Fruit fly (Drosophila melanogaster): ENCODE results near the gene pinta.

pinta gene

DNA sequence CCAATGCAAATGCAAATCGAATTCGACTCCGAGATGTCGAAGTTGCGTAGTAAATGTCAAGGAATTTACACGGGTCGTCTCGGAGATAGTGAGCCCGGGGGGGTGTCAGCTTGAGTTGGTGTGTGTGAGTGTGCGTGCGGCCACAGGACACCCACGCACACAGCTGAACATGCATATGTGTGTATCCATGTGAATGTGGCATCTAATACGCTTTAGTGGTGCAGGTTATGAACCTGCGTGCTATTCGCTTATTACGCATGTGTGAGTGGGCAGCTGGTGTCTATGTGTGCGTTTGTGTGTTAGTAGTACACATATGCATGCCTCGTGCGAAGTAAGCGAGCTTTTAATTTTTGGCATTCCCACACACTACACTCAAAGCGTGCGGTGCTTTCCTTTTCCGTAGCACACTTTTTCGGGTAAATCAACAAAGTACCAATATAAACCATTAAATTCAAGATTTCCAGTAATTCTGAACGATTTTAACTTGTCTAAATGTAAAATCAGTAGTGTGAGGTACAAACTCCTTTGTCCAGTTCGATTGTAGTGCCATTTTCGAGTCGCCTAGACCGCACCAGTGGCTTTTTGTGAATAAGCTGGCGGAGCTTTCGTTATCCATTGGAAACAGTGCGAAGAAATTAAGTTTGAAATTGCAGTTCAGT is 44.2 kb upstream of the pinta start (continued):
- TF ChIP-seq tio (GFP tag; optimal IDR thresholded peaks at IDR 0.05) = no peak
- no peak for TF ChIP-seq insv (GFP tag; optimal IDR thresholded peaks at IDR 0.05)
- TF ChIP-seq CG4617 (GFP tag; optimal IDR thresholded peaks at IDR 0.05; ENCODE audit: borderline replicate concordance) = peak; percentile 43
- TF ChIP-seq Abd-B (GFP tag; optimal IDR thresholded peaks at IDR 0.05) = peak; percentile 83
- TF ChIP-seq prd (optimal IDR thresholded peaks at IDR 0.05) = no peak
- TF ChIP-seq prd (GFP tag; IDR thresholded peaks at IDR 0.05) = peak; percentile 88
- peak; percentile 34 for TF ChIP-seq trem (tag; optimal IDR thresholded peaks at IDR 0.05)
- peak; percentile 76 for TF ChIP-seq E2f1 (GFP tag; IDR thresholded peaks at IDR 0.05)
- TF ChIP-seq H2.0 (GFP tag; IDR thresholded peaks at IDR 0.05) = peak; percentile 81
- peak; percentile 81 for TF ChIP-seq Optix (GFP tag; IDR thresholded peaks at IDR 0.05)
- peak; percentile 60 for TF ChIP-seq kah (GFP tag; optimal IDR thresholded peaks at IDR 0.05)
- TF ChIP-seq CG10959 (GFP tag; IDR thresholded peaks at IDR 0.05) = no peak
- TF ChIP-seq Lhr (GFP tag; optimal IDR thresholded peaks at IDR 0.05) = no peak
- no peak for TF ChIP-seq Bgb (GFP tag; IDR thresholded peaks at IDR 0.05; ENCODE audit: partially characterized antibody)
- peak; percentile 78 for TF ChIP-seq CG11398 (GFP tag; optimal IDR thresholded peaks at IDR 0.05)
- TF ChIP-seq HLHmδ (GFP tag; optimal IDR thresholded peaks at IDR 0.05) = no peak
- TF ChIP-seq Dad (GFP tag; optimal IDR thresholded peaks at IDR 0.05) = peak; percentile 77
- TF ChIP-seq Meics (GFP tag; optimal IDR thresholded peaks at IDR 0.05) = peak; percentile 93
- TF ChIP-seq Aef1 (GFP tag; IDR thresholded peaks at IDR 0.05) = peak; percentile 84
- TF ChIP-seq jing (GFP tag; optimal IDR thresholded peaks at IDR 0.05) = peak; percentile 64
- TF ChIP-seq CG30403 (GFP tag; optimal IDR thresholded peaks at IDR 0.05) = peak; percentile 89
- TF ChIP-seq z (GFP tag; IDR thresholded peaks at IDR 0.05) = no peak
- TF ChIP-seq crol (GFP tag; IDR thresholded peaks at IDR 0.05) = peak; percentile 14; the same call in 1 of the 2 replicates
- peak; percentile 49 for TF ChIP-seq CG32767 (GFP tag; IDR thresholded peaks at IDR 0.05)
- peak; percentile 34; the same call in 1 of the 2 replicates for TF ChIP-seq Adf1 (GFP tag; IDR thresholded peaks at IDR 0.05)
- TF ChIP-seq lmd (GFP tag; IDR thresholded peaks at IDR 0.05) = peak; percentile 86
- TF ChIP-seq CG1024 (GFP tag; IDR thresholded peaks at IDR 0.05) = peak; percentile 61
- no peak for TF ChIP-seq CG6791 (GFP tag; IDR thresholded peaks at IDR 0.05; ENCODE audit: partially characterized antibody)
- TF ChIP-seq Poxn (GFP tag; IDR thresholded peaks at IDR 0.05) = peak; percentile 63; the same call in 1 of the 2 replicates
- TF ChIP-seq tx (GFP tag; optimal IDR thresholded peaks at IDR 0.05) = peak; percentile 84
- peak; percentile 72 for TF ChIP-seq CG17829 (tag; optimal IDR thresholded peaks at IDR 0.05)
- no peak for TF ChIP-seq tll (GFP tag; optimal IDR thresholded peaks at IDR 0.05)
- no peak for TF ChIP-seq gcm (GFP tag; optimal IDR thresholded peaks at IDR 0.05)
- TF ChIP-seq Nf-YB (GFP tag; optimal IDR thresholded peaks at IDR 0.05) = peak; percentile 66
- peak; percentile 34 for TF ChIP-seq bigmax (GFP tag; optimal IDR thresholded peaks at IDR 0.05)
- TF ChIP-seq corto (GFP tag; optimal IDR thresholded peaks at IDR 0.05) = no peak
- no peak for TF ChIP-seq grn (GFP tag; optimal IDR thresholded peaks at IDR 0.05)
- TF ChIP-seq CG7271 (tag; optimal IDR thresholded peaks at IDR 0.05) = no peak
- TF ChIP-seq Atf6 (GFP tag; IDR thresholded peaks at IDR 0.05) = peak; percentile 90
- TF ChIP-seq slou (GFP tag; optimal IDR thresholded peaks at IDR 0.05) = peak; percentile 87
- peak; percentile 98 for TF ChIP-seq CG10274 (GFP tag; optimal IDR thresholded peaks at IDR 0.05)
- TF ChIP-seq stc (GFP tag; IDR thresholded peaks at IDR 0.05) = peak; percentile 78
- peak; percentile 85 for TF ChIP-seq pnt (GFP tag; optimal IDR thresholded peaks at IDR 0.05)
- TF ChIP-seq HHEX (GFP tag; optimal IDR thresholded peaks at IDR 0.05) = peak; percentile 90
- peak; percentile 66 for TF ChIP-seq klu (GFP tag; IDR thresholded peaks at IDR 0.05)
- TF ChIP-seq CG43689 (GFP tag; IDR thresholded peaks at IDR 0.05) = peak; percentile 68
- TF ChIP-seq ATbp (GFP tag; optimal IDR thresholded peaks at IDR 0.05) = peak; percentile 86
- peak; percentile 84 for TF ChIP-seq seq (GFP tag; IDR thresholded peaks at IDR 0.05)
- TF ChIP-seq hbn (GFP tag; IDR thresholded peaks at IDR 0.05; ENCODE audit: partially characterized antibody) = no peak
- TF ChIP-seq HLH54F (GFP tag; optimal IDR thresholded peaks at IDR 0.05) = peak; percentile 88
